Fruit fly (Drosophila melanogaster) whole organism, wandering third instar larva: ENCODE results near the gene PolZ2.

Source experiments
- CG9705 ChIP-seq: fragments of 200-800 bp; sonication (Bioruptor generic); optimal IDR thresholded peaks from 2 replicates; lab custom pipeline; 2018; ENCODE audit warnings: missing biosample characterization, mild to moderate bottlenecking, missing genetic modification characterization
- usp ChIP-seq: fragments of >200 bp; optimal IDR thresholded peaks from 2 replicates; lab custom pipeline; 2017; ENCODE audit warnings: missing biosample characterization, missing genetic modification characterization

DNA sequence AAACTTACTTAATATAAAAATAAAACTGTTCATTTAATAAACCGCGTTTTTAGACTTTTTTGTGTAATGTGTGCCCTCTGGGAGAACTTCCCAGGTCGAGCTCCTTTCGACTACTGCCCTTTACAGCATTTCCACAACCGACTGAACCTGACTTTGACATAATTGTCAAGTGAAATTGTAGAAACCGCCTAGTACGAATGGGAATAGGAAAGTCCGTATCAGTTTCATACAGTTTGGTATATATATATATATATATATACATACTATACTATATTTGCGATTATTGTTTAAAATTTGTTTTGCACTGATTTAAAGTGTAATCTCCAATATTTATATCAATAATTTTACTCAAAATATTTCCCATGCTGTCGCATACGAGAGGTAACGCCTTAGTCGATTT lies 37.6 kb upstream of the PolZ2 start, which contains the start of gene mia:
- no peak for TF ChIP-seq usp
- TF ChIP-seq CG9705, result no peak
